Worm (Caenorhabditis elegans) whole organism, early embryonic: ENCODE results near the gene nap-1.

ENCODE experiments used
- B0310.2 ChIP-seq: sonication (generic microtip); optimal IDR thresholded peaks from 2 replicates; lab custom pipeline; 2016; ENCODE audit warnings: mild to moderate bottlenecking, missing genetic modification characterization, missing compliant biosample characterization
- F13C5.2 ChIP-seq: sonication (generic microtip); optimal IDR thresholded peaks from 2 replicates; lab custom pipeline; 2017; ENCODE audit warnings: mild to moderate bottlenecking, missing genetic modification characterization, inconsistent platforms, missing compliant biosample characterization
- aly-1 ChIP-seq: sonication (generic microtip); optimal IDR thresholded peaks from 2 replicates; lab custom pipeline; 2016; ENCODE audit warnings: missing genetic modification characterization, missing compliant biosample characterization
- ama-1 ChIP-seq: fragments of 150-350 bp; optimal IDR thresholded peaks from 2 replicates; lab custom pipeline; 2014
- ceh-13 ChIP-seq: fragments of 200-800 bp; sonication (Bioruptor generic); optimal IDR thresholded peaks from 2 replicates; lab custom pipeline; 2018; ENCODE audit warnings: mild to moderate bottlenecking, missing genetic modification characterization, missing compliant biosample characterization
- ceh-36 ChIP-seq: sonication (generic microtip); optimal IDR thresholded peaks from 2 replicates; lab custom pipeline; 2016; ENCODE audit warnings: missing genetic modification characterization, inconsistent platforms, missing compliant biosample characterization
- ets-7 ChIP-seq: sonication (generic microtip); optimal IDR thresholded peaks from 2 replicates; lab custom pipeline; 2016; ENCODE audit warnings: missing genotype, missing genetic modification characterization, missing compliant biosample characterization
- flt-1 ChIP-seq: fragments of 200-800 bp; sonication (Bioruptor generic); IDR thresholded peaks from 2 replicates; pipeline ENCODE4 v1.3.6; 2022; ENCODE audit warnings: missing genetic modification characterization, missing compliant biosample characterization
- hmbx-1 ChIP-seq: sonication (generic microtip); optimal IDR thresholded peaks from 2 replicates; lab custom pipeline; 2016; ENCODE audit warnings: mild to moderate bottlenecking, missing genetic modification characterization, missing compliant biosample characterization
- hmg-4 ChIP-seq: fragments of 200-800 bp; sonication (Bioruptor generic); optimal IDR thresholded peaks from 2 replicates; lab custom pipeline; 2018; ENCODE audit warnings: mild to moderate bottlenecking, missing genetic modification characterization, missing compliant biosample characterization
- hnd-1 ChIP-seq: sonication (generic microtip); optimal IDR thresholded peaks from 2 replicates; lab custom pipeline; 2016; ENCODE audit warnings: missing genetic modification characterization, missing compliant biosample characterization
- pes-1 ChIP-seq: fragments of 200-800 bp; sonication (Bioruptor generic); IDR thresholded peaks from 2 replicates; pipeline ENCODE4 v1.3.6; 2022; ENCODE audit warnings: missing genetic modification reagents, missing genetic modification characterization, missing compliant biosample characterization
- scrt-1 ChIP-seq: fragments of 200-800 bp; sonication (Bioruptor generic); IDR thresholded peaks from 2 replicates; pipeline ENCODE4 v1.3.6; 2022; ENCODE audit warnings: missing genetic modification characterization, missing compliant biosample characterization
- sea-1 ChIP-seq: fragments of 200-800 bp; sonication (Bioruptor generic); conservative IDR thresholded peaks from 2 replicates; pipeline ENCODE4 v1.3.6; 2022; ENCODE audit warnings: missing genetic modification characterization, missing compliant biosample characterization
- tbx-11 ChIP-seq: fragments of 200-800 bp; sonication (Bioruptor generic); IDR thresholded peaks from 2 replicates; pipeline ENCODE4 v1.3.6; 2022; ENCODE audit warnings: missing genetic modification characterization, missing compliant biosample characterization
- tbx-37 ChIP-seq: fragments of 200-800 bp; sonication (Bioruptor generic); conservative IDR thresholded peaks from 2 replicates; pipeline ENCODE4 v1.3.6; 2022; ENCODE audit warnings: missing genetic modification reagents, missing genetic modification characterization, missing compliant biosample characterization
- tra-4 ChIP-seq: sonication (generic microtip); optimal IDR thresholded peaks from 2 replicates; lab custom pipeline; 2017; ENCODE audit warnings: missing genetic modification characterization, missing compliant biosample characterization

The nap-1 gene

ce11 chrIV:8333554-8333953 lies 45.6 kb downstream of the nap-1 start:
- TF ChIP-seq aly-1 (peak; percentile 47), F13C5.2 (tag; lab: Kevin White, UChicago) (no peak), ama-1 (peak; percentile 97)

ce11 chrIV:8333034-8333433 lies 46.1 kb downstream of the nap-1 start:
- TF ChIP-seq flt-1 (GFP tag; lab: Robert Waterston, UW) = 0 out of 2 replicates have a peak, but pooled peaks have one; percentile 2
- no peak for TF ChIP-seq tra-4 (tag; lab: Kevin White, UChicago)

- TF ChIP-seq tra-4 (tag; lab: Kevin White, UChicago) (no peak), pes-1 (no peak), hmg-4 (GFP tag; lab: Kevin White, UChicago) (no peak), hmbx-1 (tag; lab: Kevin White, UChicago) (no peak), tbx-11 (GFP tag; lab: Robert Waterston, UW) (no peak), flt-1 (GFP tag; lab: Robert Waterston, UW) (no peak), hnd-1 (tag; lab: Kevin White, UChicago) (no peak), aly-1 (no peak)
Observed at ce11 chrIV:8332526-8332925, 46.6 kb downstream of the nap-1 start, which contains the start of gene lys-10. lys-10 (plus strand) TSS chrIV:8332826.

ce11 chrIV:8328913-8329312 lies 50.2 kb downstream of the nap-1 start, which contains the start of gene F35H10.2:
F35H10.2 (plus strand) TSS chrIV:8329213.
- TF ChIP-seq hmg-4 (GFP tag; lab: Kevin White, UChicago) = no peak
- no peak for TF ChIP-seq scrt-1 (GFP tag; lab: Robert Waterston, UW)
- TF ChIP-seq tra-4 (tag; lab: Kevin White, UChicago) = no peak
- TF ChIP-seq F13C5.2 (tag; lab: Kevin White, UChicago) = no peak
- TF ChIP-seq ets-7 (tag; lab: Kevin White, UChicago) = no peak
- TF ChIP-seq aly-1 = no peak
- no peak for TF ChIP-seq pes-1
- TF ChIP-seq ceh-13 (GFP tag; lab: Kevin White, UChicago) = no peak
- no peak for TF ChIP-seq B0310.2 (tag; lab: Kevin White, UChicago)
- no peak for TF ChIP-seq tbx-37
- TF ChIP-seq ceh-36 = no peak
- TF ChIP-seq tbx-11 (GFP tag; lab: Robert Waterston, UW) = no peak
- TF ChIP-seq sea-1 (GFP tag; lab: Robert Waterston, UW) = no peak
- no peak for TF ChIP-seq flt-1 (GFP tag; lab: Robert Waterston, UW)
- no peak for TF ChIP-seq hmbx-1 (tag; lab: Kevin White, UChicago)
- no peak for TF ChIP-seq ama-1
- TF ChIP-seq hnd-1 (tag; lab: Kevin White, UChicago) = no peak
